Worm (Caenorhabditis elegans) whole organism, L4 larva: ENCODE measurements around the gene T21B10.4.
A peak's percentile ranks its signal among the peaks of the same experiment; 100 is the strongest.

Experiments used
- D1046.2 ChIP-seq: fragments of 200-800 bp; sonication (Bioruptor generic); IDR thresholded peaks from 2 replicates; pipeline ENCODE4 v1.3.6; 2022; ENCODE audit warnings: missing genetic modification characterization, missing compliant biosample characterization
- F26F4.8 ChIP-seq: fragments of 200-800 bp; sonication (Bioruptor generic); conservative IDR thresholded peaks from 2 replicates; pipeline ENCODE4 v1.3.6; 2022; ENCODE audit warnings: missing genetic modification characterization, missing compliant biosample characterization
- R02D3.7 ChIP-seq: fragments of 150-350 bp; sonication (generic microtip); optimal IDR thresholded peaks from 3 replicates; lab custom pipeline; 2014; ENCODE audit warnings: missing biosample characterization, missing genetic modification characterization
- Y75B8A.6 ChIP-seq: fragments of 200-800 bp; sonication (Bioruptor generic); IDR thresholded peaks from 2 replicates; pipeline ENCODE4 v1.3.6; 2022; ENCODE audit warnings: missing genetic modification reagents, missing genetic modification characterization, missing compliant biosample characterization
- aha-1 ChIP-seq: fragments of 150-350 bp; peaks from one replicate; lab custom pipeline; 2014; ENCODE audit warnings: missing biosample characterization, missing genetic modification characterization
- ama-1 ChIP-seq: fragments of 150-350 bp; optimal IDR thresholded peaks from 2 replicates; lab custom pipeline; 2014; ENCODE audit warnings: inconsistent platforms, mixed read lengths
- ceh-62 ChIP-seq: sonication (generic microtip); optimal IDR thresholded peaks from 2 replicates; lab custom pipeline; 2017; ENCODE audit warnings: missing biosample characterization, missing genetic modification characterization
- ces-1 ChIP-seq: fragments of 150-350 bp; sonication (generic microtip); optimal IDR thresholded peaks from 4 replicates; lab custom pipeline; 2014; ENCODE audit warnings: missing biosample characterization, missing genetic modification reagents, missing genetic modification characterization
- ctbp-1 ChIP-seq: fragments of 200-800 bp; sonication (Bioruptor generic); IDR thresholded peaks from 2 replicates; pipeline ENCODE4 v1.3.6; 2022; ENCODE audit warnings: missing genetic modification reagents, missing genetic modification characterization, missing compliant biosample characterization
- daf-12 ChIP-seq: fragments of 150-350 bp; optimal IDR thresholded peaks from 2 replicates; lab custom pipeline; 2014; ENCODE audit warnings: missing biosample characterization, missing genetic modification reagents, missing genetic modification characterization
- dve-1 ChIP-seq: sonication (generic microtip); optimal IDR thresholded peaks from 2 replicates; lab custom pipeline; 2017; ENCODE audit warnings: antibody characterized with exemption, mild to moderate bottlenecking, missing genetic modification characterization, missing compliant biosample characterization; ENCODE audit not compliant: insufficient read depth
- egl-27 ChIP-seq: sonication (generic microtip); optimal IDR thresholded peaks from 3 replicates; lab custom pipeline; 2017; ENCODE audit warnings: missing biosample characterization, missing genetic modification reagents, missing genetic modification characterization
- egl-43 ChIP-seq: fragments of 200-800 bp; sonication (Bioruptor generic); IDR thresholded peaks from 2 replicates; pipeline ENCODE4 v1.3.6; 2022; ENCODE audit warnings: missing genetic modification reagents, missing genetic modification characterization, missing compliant biosample characterization
- fkh-10 ChIP-seq: fragments of 150-350 bp; optimal IDR thresholded peaks from 2 replicates; lab custom pipeline; 2014; ENCODE audit warnings: missing biosample characterization, missing genetic modification reagents, missing genetic modification characterization
- fos-1 ChIP-seq: fragments of 150-350 bp; optimal IDR thresholded peaks from 2 replicates; lab custom pipeline; 2014; ENCODE audit warnings: missing biosample characterization, missing genetic modification characterization
- hlh-11 ChIP-seq: fragments of 200-800 bp; sonication (Bioruptor generic); optimal IDR thresholded peaks from 2 replicates; lab custom pipeline; 2018; ENCODE audit warnings: mild to moderate bottlenecking, missing genetic modification characterization, missing compliant biosample characterization
- hlh-30 ChIP-seq: sonication (generic microtip); optimal IDR thresholded peaks from 2 replicates; lab custom pipeline; 2017; ENCODE audit warnings: antibody characterized with exemption, mild to moderate bottlenecking, missing genetic modification characterization, missing compliant biosample characterization; ENCODE audit not compliant: insufficient read depth
- jun-1 ChIP-seq: fragments of 150-350 bp; optimal IDR thresholded peaks from 2 replicates; lab custom pipeline; 2014; ENCODE audit warnings: missing biosample characterization, missing genetic modification reagents, missing genetic modification characterization
- lin-1 ChIP-seq: fragments of 200-800 bp; sonication (Bioruptor generic); IDR thresholded peaks from 2 replicates; pipeline ENCODE4 v1.3.6; 2022; ENCODE audit warnings: missing genetic modification reagents, missing genetic modification characterization, missing compliant biosample characterization
- lin-39 ChIP-seq: fragments of 150-350 bp; optimal IDR thresholded peaks from 2 replicates; lab custom pipeline; 2014; ENCODE audit warnings: missing biosample characterization, missing genetic modification reagents, missing genetic modification characterization
- lir-3 ChIP-seq: sonication (generic microtip); optimal IDR thresholded peaks from 2 replicates; lab custom pipeline; 2016; ENCODE audit warnings: mild to moderate bottlenecking, missing genetic modification characterization, missing compliant biosample characterization
- lsy-2 ChIP-seq, 2 experiments: fragments of 150-350 bp in 1 of 2; sonication (generic microtip) in 1 of 2; optimal IDR thresholded peaks; 2 replicates each; lab custom pipeline; 2014 to 2017; ENCODE audit warnings: missing biosample characterization in 2 of 2, missing genetic modification characterization in 2 of 2
- madf-5 ChIP-seq, 2 experiments: fragments of 200-800 bp; sonication (Bioruptor generic); IDR thresholded peaks; 2 replicates each; pipeline ENCODE4 v1.3.6; 2022; ENCODE audit warnings: missing compliant biosample characterization in 2 of 2, missing genetic modification characterization in 2 of 2
- mdl-1 ChIP-seq, 2 experiments: fragments of 150-350 bp in 1 of 2; sonication (generic microtip) in 1 of 2; optimal IDR thresholded peaks; 2 replicates each; lab custom pipeline; 2014 to 2017; ENCODE audit warnings: missing biosample characterization in 2 of 2, missing genetic modification characterization in 2 of 2
- mes-2 ChIP-seq: sonication (generic microtip); optimal IDR thresholded peaks from 2 replicates; lab custom pipeline; 2016; ENCODE audit warnings: missing genotype, mild to moderate bottlenecking, missing genetic modification characterization, missing compliant biosample characterization; ENCODE audit not compliant: poor library complexity, severe bottlenecking
- nhr-111 ChIP-seq: fragments of 200-800 bp; sonication (Bioruptor generic); optimal IDR thresholded peaks from 2 replicates; lab custom pipeline; 2018; ENCODE audit warnings: mild to moderate bottlenecking, missing genetic modification characterization, missing compliant biosample characterization
- nhr-237 ChIP-seq: sonication (generic microtip); optimal IDR thresholded peaks from 2 replicates; lab custom pipeline; 2017; ENCODE audit warnings: missing biosample characterization, missing genetic modification characterization
- nhr-41 ChIP-seq: fragments of 200-800 bp; sonication (Bioruptor generic); IDR thresholded peaks from 2 replicates; pipeline ENCODE4 v1.3.6; 2022; ENCODE audit warnings: missing genetic modification reagents, missing genetic modification characterization, missing compliant biosample characterization
- nhr-42 ChIP-seq: fragments of 200-800 bp; sonication (Bioruptor generic); IDR thresholded peaks from 2 replicates; pipeline ENCODE4 v1.3.6; 2022; ENCODE audit warnings: missing genetic modification characterization, missing compliant biosample characterization
- nhr-77 ChIP-seq: fragments of 150-350 bp; optimal IDR thresholded peaks from 2 replicates; lab custom pipeline; 2014; ENCODE audit warnings: missing biosample characterization, missing genetic modification characterization
- pqm-1 ChIP-seq: sonication (generic microtip); optimal IDR thresholded peaks from 2 replicates; lab custom pipeline; 2017; ENCODE audit warnings: missing biosample characterization, missing genetic modification characterization
- sdz-12 ChIP-seq: fragments of 200-800 bp; sonication (Bioruptor generic); optimal IDR thresholded peaks from 2 replicates; lab custom pipeline; 2018; ENCODE audit warnings: mild to moderate bottlenecking, missing genetic modification characterization, missing compliant biosample characterization
- set-16 ChIP-seq: fragments of 200-800 bp; sonication (Bioruptor generic); IDR thresholded peaks from 2 replicates; pipeline ENCODE4 v1.3.6; 2022; ENCODE audit warnings: missing genetic modification reagents, missing genetic modification characterization, missing compliant biosample characterization
- spr-1 ChIP-seq: sonication (generic microtip); optimal IDR thresholded peaks from 2 replicates; lab custom pipeline; 2016; ENCODE audit warnings: mild to moderate bottlenecking, missing genetic modification characterization, missing compliant biosample characterization
- spr-3 ChIP-seq: fragments of 200-800 bp; sonication (Bioruptor generic); optimal IDR thresholded peaks from 2 replicates; lab custom pipeline; 2018; ENCODE audit warnings: mild to moderate bottlenecking, missing genetic modification characterization, missing compliant biosample characterization
- unc-39 ChIP-seq: sonication (generic microtip); optimal IDR thresholded peaks from 2 replicates; lab custom pipeline; 2017; ENCODE audit warnings: missing biosample characterization, missing genetic modification characterization
- vab-7 ChIP-seq: fragments of 200-800 bp; sonication (Bioruptor generic); IDR thresholded peaks from 2 replicates; pipeline ENCODE4 v1.3.6; 2022; ENCODE audit warnings: missing genetic modification reagents, missing genetic modification characterization, missing compliant biosample characterization
- zfp-2 ChIP-seq: sonication (generic microtip); optimal IDR thresholded peaks from 2 replicates; lab custom pipeline; 2016; ENCODE audit warnings: mild to moderate bottlenecking, missing genetic modification characterization, missing compliant biosample characterization
- zfp-3 ChIP-seq: fragments of 200-800 bp; sonication (Bioruptor generic); conservative IDR thresholded peaks from 2 replicates; pipeline ENCODE4 v1.3.6; 2022; ENCODE audit warnings: missing genetic modification reagents, missing genetic modification characterization, missing compliant biosample characterization
- ztf-11 ChIP-seq: fragments of 150-350 bp; optimal IDR thresholded peaks from 2 replicates; lab custom pipeline; 2014; ENCODE audit warnings: missing biosample characterization, missing genetic modification characterization
- ztf-7 ChIP-seq: fragments of 150-350 bp; optimal IDR thresholded peaks from 2 replicates; lab custom pipeline; 2014; ENCODE audit warnings: missing biosample characterization, missing genetic modification characterization

The T21B10.4 gene

DNA sequence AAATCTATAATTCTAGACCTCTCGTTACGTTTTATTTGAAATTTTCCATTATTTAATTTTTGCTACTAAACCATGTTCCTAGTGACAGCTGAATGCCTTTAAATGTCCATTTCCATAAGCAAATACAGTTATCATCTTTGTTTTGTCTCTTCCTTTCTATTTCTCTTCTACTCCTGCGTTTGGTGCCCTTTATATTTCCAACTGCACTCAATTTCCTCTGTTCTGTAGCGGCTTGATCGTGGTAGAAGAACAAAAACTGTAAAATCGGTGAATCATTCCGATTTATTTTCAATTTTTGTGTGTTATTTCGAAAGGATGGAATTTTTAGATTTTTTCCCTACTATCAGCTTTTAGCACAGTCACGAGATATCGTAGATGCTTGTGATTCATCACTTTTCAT is 44.8 kb upstream of the T21B10.4 start:
- TF ChIP-seq jun-1 (tag; lab: Kevin White, UChicago) (no peak), egl-43 (GFP tag; lab: Robert Waterston, UW) (no peak), spr-1 (tag; lab: Kevin White, UChicago) (no peak), aha-1 (tag; lab: Kevin White, UChicago) (peak; percentile 75), ceh-62 (tag; lab: Kevin White, UChicago) (no peak), zfp-2 (no peak), dve-1 (tag; lab: Kevin White, UChicago) (peak; percentile 36), ztf-11 (tag; lab: Kevin White, UChicago) (no peak), pqm-1 (peak; percentile 9), mes-2 (tag; lab: Kevin White, UChicago) (no peak)
- TF ChIP-seq, all 104 proteins: peak for 3

DNA sequence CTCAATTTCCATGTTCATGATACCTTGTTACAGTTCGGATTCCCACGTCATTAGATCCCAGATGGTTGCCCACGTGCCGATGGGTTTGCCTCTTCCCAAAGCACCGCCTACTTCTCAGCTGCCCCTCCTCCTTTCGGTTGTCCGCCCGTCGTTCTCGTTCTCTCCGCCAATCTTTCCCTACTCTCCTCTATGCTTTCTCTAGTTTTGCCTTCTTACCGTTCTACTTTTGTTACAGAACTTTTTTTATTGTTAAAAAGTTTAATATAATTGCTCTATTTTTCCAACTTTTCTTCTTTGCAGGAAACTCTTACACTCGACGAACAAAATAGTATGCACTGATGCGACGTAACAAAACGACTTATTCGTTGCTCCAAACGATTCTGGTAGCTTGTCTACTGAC is 44.2 kb upstream of the T21B10.4 start, which contains the start of gene lat-1:
lat-1 (plus strand) TSS at position 301 of the 400 bp plus-strand sequence.
- TF ChIP-seq spr-3 (GFP tag; lab: Kevin White, UChicago) (no peak), nhr-41 (GFP tag; lab: Robert Waterston, UW) (no peak), F26F4.8 (GFP tag; lab: Robert Waterston, UW) (no peak), R02D3.7 (tag; lab: Kevin White, UChicago) (no peak), nhr-111 (GFP tag; lab: Kevin White, UChicago) (no peak), egl-43 (GFP tag; lab: Robert Waterston, UW) (no peak)
- TF ChIP-seq, all 104 proteins: peak for 0

DNA sequence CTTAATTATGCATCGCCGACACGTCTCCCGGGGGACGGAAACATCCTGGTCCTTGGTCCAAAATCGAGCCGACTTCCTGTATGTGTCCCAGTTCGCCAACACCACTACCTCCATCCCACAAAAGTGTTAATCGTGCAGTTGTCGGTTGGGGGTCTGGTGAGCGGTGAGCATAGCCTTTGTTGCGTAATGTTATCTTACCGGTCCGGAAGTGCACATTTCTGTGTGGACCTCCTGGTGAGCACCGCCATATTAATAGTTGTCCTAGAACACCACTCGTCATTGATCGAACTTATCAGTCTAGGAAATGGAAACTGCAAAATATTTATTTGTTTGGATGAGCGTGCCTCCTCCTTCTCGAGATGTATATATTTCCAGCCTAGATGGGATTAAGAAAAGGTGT is 43.5 kb upstream of the T21B10.4 start:
- TF ChIP-seq ztf-7 (no peak), lin-39 (tag; lab: Kevin White, UChicago) (no peak), madf-5 (GFP tag; IDR thresholded peaks at IDR 0.05; lab: Robert Waterston, UW) (no peak), D1046.2 (GFP tag; lab: Robert Waterston, UW) (no peak), fkh-10 (GFP tag; lab: Kevin White, UChicago) (no peak), ama-1 (lab: Kevin White, UChicago) (no peak), daf-12 (tag; lab: Kevin White, UChicago) (no peak), set-16 (GFP tag; lab: Robert Waterston, UW) (no peak)
- TF ChIP-seq, all 104 proteins: peak for 0

DNA sequence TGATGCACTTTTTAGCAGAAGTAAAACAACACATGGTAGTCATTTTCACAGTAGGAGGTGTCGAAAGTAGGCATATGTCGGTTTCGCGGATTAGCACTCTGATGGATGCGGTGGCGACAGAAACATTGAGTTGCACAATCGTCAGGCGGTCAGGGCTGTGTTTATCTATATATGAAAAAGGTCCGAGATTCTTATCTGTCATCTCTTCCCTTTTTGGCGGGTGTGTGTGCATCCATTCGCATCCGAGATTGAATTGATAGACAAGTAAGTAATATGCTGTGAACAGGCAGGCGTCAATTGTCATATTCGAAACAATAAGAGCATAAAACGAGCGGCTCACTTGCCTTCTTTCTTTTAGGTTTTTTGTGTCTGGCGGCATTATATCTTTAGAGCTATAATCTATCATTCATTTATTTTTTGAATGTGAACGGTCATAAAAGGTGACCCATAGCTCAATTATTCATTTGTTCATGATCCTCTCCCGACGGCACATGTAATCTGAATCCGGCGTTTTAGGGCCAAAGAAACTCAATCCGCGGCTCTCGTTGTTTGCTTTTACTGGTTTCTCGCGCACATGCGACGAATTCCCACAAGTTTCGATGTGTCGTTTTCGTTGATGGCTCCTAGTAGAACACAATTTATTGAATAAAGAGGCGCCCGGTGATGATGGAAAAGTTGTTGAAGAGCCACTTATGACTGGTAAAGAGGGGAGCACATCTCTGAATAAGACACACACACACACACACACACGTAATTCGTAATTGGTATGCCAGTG is 41.9 kb upstream of the T21B10.4 start:
- TF ChIP-seq zfp-3 (GFP tag; lab: Robert Waterston, UW) (no peak), Y75B8A.6 (GFP tag; lab: Robert Waterston, UW) (no peak), zfp-2 (no peak), ceh-62 (tag; lab: Kevin White, UChicago) (no peak), aha-1 (tag; lab: Kevin White, UChicago) (peak; percentile 90), lir-3 (tag; lab: Kevin White, UChicago) (no peak)

DNA sequence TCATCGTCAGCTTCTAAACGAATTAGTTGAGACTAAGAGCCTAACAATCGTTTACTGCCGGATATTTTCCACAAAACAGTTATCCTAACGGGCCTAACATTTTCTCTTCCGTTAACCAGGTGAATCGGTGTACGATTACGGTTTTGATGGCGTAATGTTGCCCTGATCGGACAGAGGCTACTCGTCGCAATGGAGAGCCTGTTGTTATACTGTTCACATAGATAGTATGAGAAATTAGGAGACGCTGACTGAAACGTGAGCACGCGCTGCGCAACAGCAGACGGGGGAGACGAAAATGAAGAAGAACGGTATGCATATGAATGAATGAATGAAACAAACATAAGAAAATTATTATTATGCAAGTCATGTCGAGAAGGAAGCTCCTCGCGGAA is 41.3 kb upstream of the T21B10.4 start:
- TF ChIP-seq ces-1 (GFP tag; lab: Kevin White, UChicago) (no peak), lsy-2 (tag; optimal IDR thresholded peaks at IDR 0.05; lab: Kevin White, UChicago) (no peak), ctbp-1 (GFP tag; lab: Robert Waterston, UW) (no peak), spr-1 (tag; lab: Kevin White, UChicago) (no peak), mdl-1 (tag; optimal IDR thresholded peaks at IDR 0.05; lab: Kevin White, UChicago) (no peak), egl-27 (tag; lab: Kevin White, UChicago) (no peak), lin-1 (no peak), Y75B8A.6 (GFP tag; lab: Robert Waterston, UW) (no peak), D1046.2 (GFP tag; lab: Robert Waterston, UW) (no peak), hlh-11 (no peak), nhr-77 (tag; lab: Kevin White, UChicago) (no peak), hlh-30 (tag; lab: Kevin White, UChicago) (no peak), nhr-237 (no peak), jun-1 (tag; lab: Kevin White, UChicago) (no peak), dve-1 (tag; lab: Kevin White, UChicago) (no peak), fos-1 (tag; lab: Kevin White, UChicago) (no peak), unc-39 (tag; lab: Kevin White, UChicago) (no peak), vab-7 (GFP tag; lab: Robert Waterston, UW) (no peak), sdz-12 (GFP tag; lab: Kevin White, UChicago) (no peak), nhr-42 (GFP tag; lab: Robert Waterston, UW) (no peak)
